Worm (Caenorhabditis elegans) whole organism, L4/young adult: ENCODE measurements around the gene cyp-25A2.

Source experiments
- W03F9.2 ChIP-seq: fragments of 150-350 bp; optimal IDR thresholded peaks from 2 replicates; lab custom pipeline; 2014; ENCODE audit warnings: missing biosample characterization, missing genetic modification characterization
- dao-5 ChIP-seq: sonication (generic microtip); optimal IDR thresholded peaks from 2 replicates; lab custom pipeline; 2016; ENCODE audit warnings: missing genotype, missing genetic modification characterization, moderate library complexity, missing compliant biosample characterization

DNA sequence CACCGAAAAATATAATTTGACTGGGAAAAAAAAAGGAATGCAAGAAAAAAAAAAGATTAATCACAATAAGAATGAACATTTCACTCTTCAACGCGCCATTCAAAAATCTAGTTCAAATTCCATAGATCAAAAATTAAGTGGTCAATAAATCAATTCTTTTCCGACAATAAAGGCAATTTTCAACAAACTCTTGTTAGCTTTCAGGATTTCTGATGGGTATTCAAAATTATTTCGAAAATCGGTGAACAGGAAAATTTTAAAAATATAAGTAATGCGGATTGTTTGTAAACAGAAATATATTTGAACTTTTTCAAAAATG lies 34.1 kb upstream of the cyp-25A2 start:
- TF ChIP-seq dao-5 (tag; lab: Kevin White, UChicago), result no peak
- TF ChIP-seq W03F9.2 (tag; lab: Kevin White, UChicago), result no peak
